Worm (Caenorhabditis elegans) whole organism, early embryonic: Measurements from ENCODE around the gene Y57A10C.1.

ENCODE experiments used
- B0310.2 ChIP-seq: sonication (generic microtip); optimal IDR thresholded peaks from 2 replicates; lab custom pipeline; 2016; ENCODE audit warnings: mild to moderate bottlenecking, missing genetic modification characterization, missing compliant biosample characterization
- F13C5.2 ChIP-seq: sonication (generic microtip); optimal IDR thresholded peaks from 2 replicates; lab custom pipeline; 2017; ENCODE audit warnings: mild to moderate bottlenecking, missing genetic modification characterization, inconsistent platforms, missing compliant biosample characterization
- aly-1 ChIP-seq: sonication (generic microtip); optimal IDR thresholded peaks from 2 replicates; lab custom pipeline; 2016; ENCODE audit warnings: missing genetic modification characterization, missing compliant biosample characterization
- ama-1 ChIP-seq: fragments of 150-350 bp; optimal IDR thresholded peaks from 2 replicates; lab custom pipeline; 2014
- ceh-13 ChIP-seq: fragments of 200-800 bp; sonication (Bioruptor generic); optimal IDR thresholded peaks from 2 replicates; lab custom pipeline; 2018; ENCODE audit warnings: mild to moderate bottlenecking, missing genetic modification characterization, missing compliant biosample characterization
- ceh-36 ChIP-seq: sonication (generic microtip); optimal IDR thresholded peaks from 2 replicates; lab custom pipeline; 2016; ENCODE audit warnings: missing genetic modification characterization, inconsistent platforms, missing compliant biosample characterization
- ets-7 ChIP-seq: sonication (generic microtip); optimal IDR thresholded peaks from 2 replicates; lab custom pipeline; 2016; ENCODE audit warnings: missing genotype, missing genetic modification characterization, missing compliant biosample characterization
- flt-1 ChIP-seq: fragments of 200-800 bp; sonication (Bioruptor generic); IDR thresholded peaks from 2 replicates; pipeline ENCODE4 v1.3.6; 2022; ENCODE audit warnings: missing genetic modification characterization, missing compliant biosample characterization
- hmbx-1 ChIP-seq: sonication (generic microtip); optimal IDR thresholded peaks from 2 replicates; lab custom pipeline; 2016; ENCODE audit warnings: mild to moderate bottlenecking, missing genetic modification characterization, missing compliant biosample characterization
- hmg-4 ChIP-seq: fragments of 200-800 bp; sonication (Bioruptor generic); optimal IDR thresholded peaks from 2 replicates; lab custom pipeline; 2018; ENCODE audit warnings: mild to moderate bottlenecking, missing genetic modification characterization, missing compliant biosample characterization
- hnd-1 ChIP-seq: sonication (generic microtip); optimal IDR thresholded peaks from 2 replicates; lab custom pipeline; 2016; ENCODE audit warnings: missing genetic modification characterization, missing compliant biosample characterization
- pes-1 ChIP-seq: fragments of 200-800 bp; sonication (Bioruptor generic); IDR thresholded peaks from 2 replicates; pipeline ENCODE4 v1.3.6; 2022; ENCODE audit warnings: missing genetic modification reagents, missing genetic modification characterization, missing compliant biosample characterization
- scrt-1 ChIP-seq: fragments of 200-800 bp; sonication (Bioruptor generic); IDR thresholded peaks from 2 replicates; pipeline ENCODE4 v1.3.6; 2022; ENCODE audit warnings: missing genetic modification characterization, missing compliant biosample characterization
- sea-1 ChIP-seq: fragments of 200-800 bp; sonication (Bioruptor generic); conservative IDR thresholded peaks from 2 replicates; pipeline ENCODE4 v1.3.6; 2022; ENCODE audit warnings: missing genetic modification characterization, missing compliant biosample characterization
- tbx-11 ChIP-seq: fragments of 200-800 bp; sonication (Bioruptor generic); IDR thresholded peaks from 2 replicates; pipeline ENCODE4 v1.3.6; 2022; ENCODE audit warnings: missing genetic modification characterization, missing compliant biosample characterization
- tbx-37 ChIP-seq: fragments of 200-800 bp; sonication (Bioruptor generic); conservative IDR thresholded peaks from 2 replicates; pipeline ENCODE4 v1.3.6; 2022; ENCODE audit warnings: missing genetic modification reagents, missing genetic modification characterization, missing compliant biosample characterization
- tra-4 ChIP-seq: sonication (generic microtip); optimal IDR thresholded peaks from 2 replicates; lab custom pipeline; 2017; ENCODE audit warnings: missing genetic modification characterization, missing compliant biosample characterization

The Y57A10C.1 gene

DNA sequence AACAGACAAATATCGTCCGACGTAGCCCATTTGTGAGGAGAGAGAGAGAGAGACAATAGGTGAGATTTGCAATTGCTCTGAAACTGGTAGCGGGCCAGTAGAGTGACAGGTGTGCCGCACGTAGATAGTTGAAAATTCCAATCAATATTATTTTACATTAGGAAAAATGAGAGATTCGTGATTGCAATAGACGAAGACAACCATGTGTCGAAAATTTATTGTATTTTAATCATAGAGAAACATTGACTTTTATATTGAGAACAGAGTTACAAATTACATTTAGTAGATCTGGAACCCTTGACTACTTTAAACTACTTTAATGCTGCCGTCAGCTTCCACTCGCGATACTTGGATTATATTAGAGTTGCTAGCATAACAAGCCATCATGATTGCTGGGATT lies at the start of gene Y57A10C.1:
TSS of gene Y57A10C.1 (minus strand) at position 101 of the 400 bp plus-strand sequence.
- TF ChIP-seq hnd-1 (no peak), ceh-36 (tag; lab: Kevin White, UChicago) (no peak), B0310.2 (no peak), hmg-4 (no peak), scrt-1 (GFP tag; lab: Robert Waterston, UW) (no peak), tra-4 (tag; lab: Kevin White, UChicago) (no peak), flt-1 (GFP tag; lab: Robert Waterston, UW) (no peak), sea-1 (GFP tag; lab: Robert Waterston, UW) (no peak), pes-1 (GFP tag; lab: Robert Waterston, UW) (no peak), aly-1 (tag; lab: Kevin White, UChicago) (no peak), tbx-11 (GFP tag; lab: Robert Waterston, UW) (no peak), ceh-13 (GFP tag; lab: Kevin White, UChicago) (no peak), F13C5.2 (no peak), tbx-37 (GFP tag; lab: Robert Waterston, UW) (no peak), ama-1 (lab: Kevin White, UChicago) (no peak), hmbx-1 (tag; lab: Kevin White, UChicago) (no peak), ets-7 (no peak)

DNA sequence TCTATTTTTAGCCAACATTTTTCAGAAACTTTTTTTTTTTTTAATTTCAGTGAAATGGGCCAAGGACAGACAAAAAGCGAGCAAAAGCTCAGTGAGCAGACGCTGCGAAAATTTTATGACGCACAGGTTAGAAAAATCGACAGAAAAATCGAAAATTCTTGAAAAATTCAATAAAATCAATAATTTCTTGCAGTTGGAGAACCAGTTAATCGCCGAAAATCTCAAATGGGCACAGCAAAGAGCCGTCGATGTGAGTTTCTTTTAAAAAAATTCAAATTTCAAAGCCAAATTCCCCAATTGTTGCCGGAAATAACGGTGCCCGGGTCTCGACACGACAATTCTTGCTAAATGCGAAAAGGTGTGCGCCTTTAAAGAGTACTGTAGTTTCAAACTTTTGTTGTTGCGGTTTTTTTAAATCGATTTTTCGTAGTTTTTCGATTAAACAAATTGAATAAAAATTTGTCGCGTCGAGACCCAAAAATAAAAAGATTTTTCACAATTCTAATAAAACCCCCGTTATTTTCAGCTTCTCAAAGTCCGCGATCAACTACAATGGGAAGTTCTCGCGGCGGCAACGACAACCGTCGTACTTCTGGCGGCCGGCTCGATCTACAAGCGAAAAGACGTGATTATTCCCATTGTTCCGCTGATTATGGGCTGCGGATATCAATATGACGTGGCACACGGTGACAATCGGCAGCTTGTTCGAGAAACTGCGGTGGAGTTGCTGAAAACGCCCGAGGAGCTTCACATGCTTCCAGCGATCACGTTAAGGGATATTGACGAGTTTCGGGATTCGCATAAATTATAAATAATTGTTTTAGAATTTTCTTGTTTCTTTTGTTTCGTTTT lies 48.5 kb upstream of the Y57A10C.1 start, which contains the start of gene tag-280:
TSS of gene tag-280 (plus strand) at position 51 of the 852 bp plus-strand sequence.
- TF ChIP-seq tbx-37 (GFP tag; lab: Robert Waterston, UW) (no peak), hnd-1 (no peak), B0310.2 (no peak), hmbx-1 (tag; lab: Kevin White, UChicago) (no peak), flt-1 (GFP tag; lab: Robert Waterston, UW) (no peak), ceh-36 (tag; lab: Kevin White, UChicago) (no peak), aly-1 (tag; lab: Kevin White, UChicago) (no peak), ama-1 (lab: Kevin White, UChicago) (no peak), F13C5.2 (no peak), ets-7 (no peak), pes-1 (GFP tag; lab: Robert Waterston, UW) (no peak), sea-1 (GFP tag; lab: Robert Waterston, UW) (no peak), ceh-13 (GFP tag; lab: Kevin White, UChicago) (no peak), tbx-11 (GFP tag; lab: Robert Waterston, UW) (no peak), tra-4 (tag; lab: Kevin White, UChicago) (no peak), scrt-1 (GFP tag; lab: Robert Waterston, UW) (no peak), hmg-4 (no peak)

DNA sequence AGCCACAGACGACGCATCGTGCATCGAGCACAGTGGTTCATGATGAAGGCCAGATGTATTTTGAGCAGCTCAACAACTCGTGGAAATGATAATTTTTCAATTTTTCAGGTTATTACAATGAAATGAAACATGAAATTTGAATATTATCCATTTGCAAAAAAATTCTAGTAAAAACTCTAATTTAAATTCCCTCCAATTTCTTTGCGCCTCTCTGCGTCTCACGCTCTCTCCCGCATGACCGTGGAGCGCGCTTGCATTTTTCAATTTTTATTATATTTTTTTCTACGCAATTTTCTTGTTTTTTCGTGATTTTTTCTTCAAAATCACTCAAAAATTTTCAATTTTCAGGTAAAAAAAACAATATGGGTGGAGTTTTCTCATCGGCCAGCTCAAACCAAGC lies 47.1 kb upstream of the Y57A10C.1 start, which contains the start of gene tag-281:
TSS of gene tag-281 (plus strand) at position 340 of the 400 bp plus-strand sequence.
- TF ChIP-seq flt-1 (GFP tag; lab: Robert Waterston, UW) (peak; percentile 54; the same call in 1 of the 2 replicates), tbx-37 (GFP tag; lab: Robert Waterston, UW) (no peak)

DNA sequence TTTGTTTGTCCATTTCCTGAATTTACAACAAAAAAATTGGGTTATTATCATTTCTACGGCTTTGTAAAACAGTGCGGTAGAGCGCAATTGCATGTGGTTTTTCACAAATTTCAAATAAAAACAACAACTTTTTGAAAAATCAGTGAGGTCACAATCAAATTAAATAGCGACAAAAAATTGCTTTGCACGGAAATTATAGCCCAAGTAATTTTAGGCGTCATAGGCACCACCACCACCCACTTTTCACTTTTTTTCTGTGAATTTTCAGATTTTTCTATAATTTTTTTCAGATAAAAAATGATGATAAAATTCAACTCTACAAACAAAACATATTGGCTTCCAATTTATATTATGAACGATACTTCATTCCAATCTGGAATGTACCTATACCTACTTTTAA lies 45.0 kb upstream of the Y57A10C.1 start, which contains the start of gene sre-38:
TSS of gene sre-38 (plus strand) at position 301 of the 400 bp plus-strand sequence.
- TF ChIP-seq ceh-13 (GFP tag; lab: Kevin White, UChicago) (no peak), tra-4 (tag; lab: Kevin White, UChicago) (no peak), flt-1 (GFP tag; lab: Robert Waterston, UW) (no peak), hmg-4 (no peak), pes-1 (GFP tag; lab: Robert Waterston, UW) (no peak), aly-1 (tag; lab: Kevin White, UChicago) (no peak), tbx-11 (GFP tag; lab: Robert Waterston, UW) (no peak), ceh-36 (tag; lab: Kevin White, UChicago) (no peak), B0310.2 (no peak), ets-7 (no peak), sea-1 (GFP tag; lab: Robert Waterston, UW) (no peak), hmbx-1 (tag; lab: Kevin White, UChicago) (no peak), ama-1 (lab: Kevin White, UChicago) (no peak), F13C5.2 (no peak), scrt-1 (GFP tag; lab: Robert Waterston, UW) (no peak), tbx-37 (GFP tag; lab: Robert Waterston, UW) (no peak)

DNA sequence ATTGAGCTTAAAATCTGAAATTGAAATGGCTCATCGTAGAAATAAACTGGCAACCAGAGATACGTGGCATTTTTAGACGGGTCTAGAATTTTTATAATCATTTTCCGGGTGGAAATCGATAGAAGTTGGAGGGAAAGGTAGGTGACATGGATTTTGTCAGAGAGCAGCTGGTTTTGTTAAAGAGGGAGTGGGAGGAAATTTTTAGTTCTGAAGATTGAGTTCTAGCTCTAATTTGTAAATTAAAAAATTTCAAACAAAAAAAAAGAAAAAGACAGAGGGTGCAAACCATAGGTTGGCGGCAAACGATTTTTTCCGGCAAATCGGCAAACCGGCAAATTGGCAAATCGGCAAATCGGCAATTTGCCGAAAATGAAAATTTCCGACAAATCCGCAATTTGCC lies 44.3 kb upstream of the Y57A10C.1 start, which contains the start of gene sre-32:
TSS of gene sre-32 (minus strand) at position 101 of the 400 bp plus-strand sequence.
- no peak for TF ChIP-seq ceh-13 (GFP tag; lab: Kevin White, UChicago)
- no peak for TF ChIP-seq ama-1 (lab: Kevin White, UChicago)
- TF ChIP-seq scrt-1 (GFP tag; lab: Robert Waterston, UW): no peak
- TF ChIP-seq pes-1 (GFP tag; lab: Robert Waterston, UW): no peak
- TF ChIP-seq hmg-4: no peak
- TF ChIP-seq sea-1 (GFP tag; lab: Robert Waterston, UW): no peak
- TF ChIP-seq ets-7: no peak
- TF ChIP-seq tra-4 (tag; lab: Kevin White, UChicago): no peak
- TF ChIP-seq tbx-37 (GFP tag; lab: Robert Waterston, UW): no peak
- TF ChIP-seq F13C5.2: no peak
- TF ChIP-seq tbx-11 (GFP tag; lab: Robert Waterston, UW): no peak
- no peak for TF ChIP-seq flt-1 (GFP tag; lab: Robert Waterston, UW)
- no peak for TF ChIP-seq aly-1 (tag; lab: Kevin White, UChicago)
- TF ChIP-seq B0310.2: no peak
- no peak for TF ChIP-seq ceh-36 (tag; lab: Kevin White, UChicago)
- TF ChIP-seq hnd-1: no peak
- TF ChIP-seq hmbx-1 (tag; lab: Kevin White, UChicago): no peak

DNA sequence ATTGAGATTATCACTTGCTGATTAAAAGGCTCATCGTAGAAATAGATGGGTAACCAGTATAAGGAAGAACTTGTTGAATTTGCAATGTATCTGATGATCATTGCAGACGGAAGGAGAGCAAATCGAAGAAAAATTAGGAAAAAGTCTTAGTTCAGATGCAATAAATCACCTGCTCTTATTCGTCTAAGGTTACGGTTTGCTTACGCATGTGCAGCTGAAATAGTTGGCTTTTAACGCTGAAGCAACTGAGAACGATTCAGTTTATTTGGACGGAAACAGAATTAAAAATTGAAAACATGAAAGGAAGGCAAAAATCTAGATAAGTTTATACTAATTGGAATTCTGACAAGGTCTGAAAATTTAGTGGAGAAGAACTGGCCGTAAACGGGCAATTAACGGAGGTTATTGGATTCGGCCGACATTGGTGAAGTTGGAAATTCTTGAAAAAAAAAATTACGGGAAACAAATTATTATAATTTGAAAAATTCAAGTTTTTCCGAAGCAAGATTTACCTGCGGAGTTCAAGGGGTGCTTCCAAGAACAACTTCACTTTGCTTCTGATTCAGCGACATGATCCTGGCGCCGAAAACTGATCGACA lies 40.5 kb upstream of the Y57A10C.1 start, which contains the start of the genes sre-35 and sre-33:
TSS of gene sre-35 (minus strand) at position 101 of the 599 bp plus-strand sequence.
TSS of gene sre-33 (plus strand) at position 549 of the 599 bp plus-strand sequence.
- TF ChIP-seq tbx-37 (GFP tag; lab: Robert Waterston, UW) (no peak), flt-1 (GFP tag; lab: Robert Waterston, UW) (no peak), ama-1 (lab: Kevin White, UChicago) (no peak), tbx-11 (GFP tag; lab: Robert Waterston, UW) (no peak), B0310.2 (no peak), tra-4 (tag; lab: Kevin White, UChicago) (no peak), ceh-36 (tag; lab: Kevin White, UChicago) (no peak), ets-7 (no peak), hmg-4 (no peak), sea-1 (GFP tag; lab: Robert Waterston, UW) (no peak), hmbx-1 (tag; lab: Kevin White, UChicago) (no peak), scrt-1 (GFP tag; lab: Robert Waterston, UW) (no peak)
